Worm (Caenorhabditis elegans): Measurements from ENCODE around the gene F45D3.3.

F45D3.3 gene

ce11 chrV:12564902-12565301, 14.7 kb upstream of the F45D3.3 start:
- TF ChIP-seq nhr-12 (tag; optimal IDR thresholded peaks at IDR 0.05): no peak
- TF ChIP-seq efl-3 (GFP tag; optimal IDR thresholded peaks at IDR 0.05): no peak
- TF ChIP-seq ama-1 (optimal IDR thresholded peaks at IDR 0.05): no peak
- TF ChIP-seq rnt-1 (tag; optimal IDR thresholded peaks at IDR 0.05): no peak
- TF ChIP-seq unc-30 (tag; optimal IDR thresholded peaks at IDR 0.05): no peak
- no peak for TF ChIP-seq lin-35 (GFP tag; optimal IDR thresholded peaks at IDR 0.05)
- no peak for TF ChIP-seq nhr-237 (tag; optimal IDR thresholded peaks at IDR 0.05)
- TF ChIP-seq nhr-77 (tag; optimal IDR thresholded peaks at IDR 0.05): no peak
- no peak for TF ChIP-seq elt-2 (tag; optimal IDR thresholded peaks at IDR 0.05)
- no peak for TF ChIP-seq efl-1 (optimal IDR thresholded peaks at IDR 0.05)
- no peak for TF ChIP-seq efl-1 (GFP tag; optimal IDR thresholded peaks at IDR 0.05 in 1 of 2)
- no peak for TF ChIP-seq mef-2 (tag; optimal IDR thresholded peaks at IDR 0.05)
- no peak for TF ChIP-seq ztf-11 (tag; optimal IDR thresholded peaks at IDR 0.05)
- no peak for TF ChIP-seq hlh-4 (tag; optimal IDR thresholded peaks at IDR 0.05)
- no peak for TF ChIP-seq sup-37 (GFP tag; optimal IDR thresholded peaks at IDR 0.05)
- no peak for TF ChIP-seq skn-1 (tag; optimal IDR thresholded peaks at IDR 0.05)
- no peak for TF ChIP-seq nhr-28 (tag; optimal IDR thresholded peaks at IDR 0.05)
- TF ChIP-seq pax-3 (tag; optimal IDR thresholded peaks at IDR 0.05): peak; percentile 84
- TF ChIP-seq ceh-88 (GFP tag; IDR thresholded peaks at IDR 0.05): no peak
- TF ChIP-seq snu-23 (GFP tag; optimal IDR thresholded peaks at IDR 0.05): no peak
- TF ChIP-seq sox-4 (tag; optimal IDR thresholded peaks at IDR 0.05): peak; percentile 15
- TF ChIP-seq C34B4.2 (tag; optimal IDR thresholded peaks at IDR 0.05): no peak
- TF ChIP-seq lir-3 (tag; optimal IDR thresholded peaks at IDR 0.05; ENCODE audit: poor library complexity): no peak
- TF ChIP-seq ceh-90 (tag; optimal IDR thresholded peaks at IDR 0.05): no peak
- TF ChIP-seq elt-3 (tag; optimal IDR thresholded peaks at IDR 0.05): no peak
- no peak for TF ChIP-seq nhr-71 (tag; optimal IDR thresholded peaks at IDR 0.05)
- peak; percentile 78 for TF ChIP-seq dsc-1 (tag; optimal IDR thresholded peaks at IDR 0.05)
- TF ChIP-seq grh-1 (GFP tag; IDR thresholded peaks at IDR 0.05): no peak
- no peak for TF ChIP-seq vab-15 (tag; optimal IDR thresholded peaks at IDR 0.05)
- TF ChIP-seq aly-2 (tag; optimal IDR thresholded peaks at IDR 0.05): no peak
- TF ChIP-seq lin-13 (GFP tag; optimal IDR thresholded peaks at IDR 0.05): no peak
- TF ChIP-seq unc-62 (GFP tag; optimal IDR thresholded peaks at IDR 0.05): no peak
- TF ChIP-seq fkh-8 (tag; optimal IDR thresholded peaks at IDR 0.05): peak; percentile 31
- TF ChIP-seq fos-1 (tag; optimal IDR thresholded peaks at IDR 0.05): no peak
- no peak for TF ChIP-seq dpl-1 (GFP tag; optimal IDR thresholded peaks at IDR 0.05)
- TF ChIP-seq ceh-82 (tag; optimal IDR thresholded peaks at IDR 0.05): no peak
- TF ChIP-seq snpc-4 (tag; optimal IDR thresholded peaks at IDR 0.05): no peak
- TF ChIP-seq nhr-47 (tag; optimal IDR thresholded peaks at IDR 0.05): peak; percentile 10
- no peak for TF ChIP-seq tbx-2 (tag; optimal IDR thresholded peaks at IDR 0.05)
- TF ChIP-seq zip-4 (GFP tag; optimal IDR thresholded peaks at IDR 0.05): no peak
- TF ChIP-seq nhr-76 (tag; optimal IDR thresholded peaks at IDR 0.05): no peak
- no peak for TF ChIP-seq jun-1 (tag; optimal IDR thresholded peaks at IDR 0.05)
- no peak for TF ChIP-seq C16A3.4 (tag; optimal IDR thresholded peaks at IDR 0.05)

DNA sequence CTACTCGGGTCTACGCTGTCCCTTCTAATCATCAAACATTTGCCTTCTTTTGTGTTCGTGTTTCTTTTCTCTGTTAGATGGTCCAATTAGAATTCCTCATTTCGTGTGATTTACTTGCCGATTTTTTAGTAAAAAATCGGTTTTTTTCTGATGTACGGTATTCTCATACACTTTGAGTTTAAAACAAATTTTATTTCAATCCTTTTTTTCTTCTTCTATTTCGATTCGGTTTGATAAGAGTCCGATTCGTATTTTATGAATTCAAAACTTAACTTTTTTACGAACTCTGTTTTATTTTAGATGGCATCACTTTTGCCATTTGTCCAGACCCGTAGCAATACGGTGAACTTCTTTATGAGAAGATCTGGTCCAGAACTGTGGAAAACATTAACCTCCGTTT, 13.0 kb upstream of the F45D3.3 start, which contains the start of gene mrps-5:
Gene mrps-5, plus strand, starts transcription at position 301 of the 400 bp plus-strand sequence.
- TF ChIP-seq unc-62 (GFP tag; optimal IDR thresholded peaks at IDR 0.05): no peak
- no peak for TF ChIP-seq nhr-237 (tag; optimal IDR thresholded peaks at IDR 0.05)
- no peak for TF ChIP-seq grh-1 (GFP tag; IDR thresholded peaks at IDR 0.05)
- no peak for TF ChIP-seq ama-1 (optimal IDR thresholded peaks at IDR 0.05)
- no peak for TF ChIP-seq nhr-28 (tag; optimal IDR thresholded peaks at IDR 0.05)
- TF ChIP-seq lin-39 (tag; optimal IDR thresholded peaks at IDR 0.05): no peak
- TF ChIP-seq vab-15 (tag; optimal IDR thresholded peaks at IDR 0.05): no peak
- TF ChIP-seq mab-9 (GFP tag; IDR thresholded peaks at IDR 0.05): no peak
- no peak for TF ChIP-seq ces-1 (GFP tag; optimal IDR thresholded peaks at IDR 0.05)
- TF ChIP-seq elt-2 (tag; optimal IDR thresholded peaks at IDR 0.05): no peak
- no peak for TF ChIP-seq aha-1 (tag; optimal IDR thresholded peaks at IDR 0.05)
- no peak for TF ChIP-seq nhr-47 (tag; optimal IDR thresholded peaks at IDR 0.05)
- TF ChIP-seq ceh-90 (tag; optimal IDR thresholded peaks at IDR 0.05): no peak
- no peak for TF ChIP-seq ceh-63 (GFP tag; optimal IDR thresholded peaks at IDR 0.05)
- no peak for TF ChIP-seq blmp-1 (tag; optimal IDR thresholded peaks at IDR 0.05)
- no peak for TF ChIP-seq elt-3 (tag; optimal IDR thresholded peaks at IDR 0.05)

Measured in whole organism, L1 larva.